Worm (Caenorhabditis elegans): ENCODE measurements around the gene Y37B11A.3.

ce11 chrIII:5814799-5815198 lies 29.7 kb upstream of the Y37B11A.3 start, which contains the start of gene R12B2.7:
- TF ChIP-seq hmg-4 (GFP tag; optimal IDR thresholded peaks at IDR 0.05) (no peak), B0310.2 (tag; optimal IDR thresholded peaks at IDR 0.05) (no peak), F13C5.2 (tag; optimal IDR thresholded peaks at IDR 0.05) (no peak), sea-1 (GFP tag; conservative IDR thresholded peaks at IDR 0.05) (no peak), flt-1 (GFP tag; IDR thresholded peaks at IDR 0.05) (no peak), ama-1 (optimal IDR thresholded peaks at IDR 0.05) (no peak), hmbx-1 (tag; optimal IDR thresholded peaks at IDR 0.05) (no peak), hnd-1 (tag; optimal IDR thresholded peaks at IDR 0.05) (no peak), pes-1 (GFP tag; IDR thresholded peaks at IDR 0.05) (no peak), aly-1 (tag; optimal IDR thresholded peaks at IDR 0.05) (no peak), tbx-37 (GFP tag; conservative IDR thresholded peaks at IDR 0.05) (no peak), ceh-13 (GFP tag; optimal IDR thresholded peaks at IDR 0.05) (no peak)

Measured in whole organism, early embryonic.